Worm (Caenorhabditis elegans): ENCODE data around the gene Y43F8B.7.

- TF ChIP-seq unc-62 (GFP tag; optimal IDR thresholded peaks at IDR 0.05) = no peak
- no peak for TF ChIP-seq nhr-11 (tag; optimal IDR thresholded peaks at IDR 0.05)
- no peak for TF ChIP-seq blmp-1 (tag; optimal IDR thresholded peaks at IDR 0.05; ENCODE audit: insufficient read depth)
- no peak for TF ChIP-seq mdl-1 (tag; optimal IDR thresholded peaks at IDR 0.05)
- TF ChIP-seq lsy-2 (tag; optimal IDR thresholded peaks at IDR 0.05) = no peak
- no peak for TF ChIP-seq unc-55 (GFP tag; optimal IDR thresholded peaks at IDR 0.05)
- TF ChIP-seq nhr-10 (tag; optimal IDR thresholded peaks at IDR 0.05) = no peak
- TF ChIP-seq nhr-12 (tag; optimal IDR thresholded peaks at IDR 0.05) = no peak
- TF ChIP-seq egl-27 (tag; optimal IDR thresholded peaks at IDR 0.05) = no peak
- no peak for TF ChIP-seq ceh-16 (tag; optimal IDR thresholded peaks at IDR 0.05)
- TF ChIP-seq ama-1 (optimal IDR thresholded peaks at IDR 0.05) = no peak
- no peak for TF ChIP-seq aly-2 (tag; optimal IDR thresholded peaks at IDR 0.05)
- no peak for TF ChIP-seq crh-2 (tag; optimal IDR thresholded peaks at IDR 0.05)
- TF ChIP-seq fos-1 (tag; optimal IDR thresholded peaks at IDR 0.05) = no peak
Measured at ce11 chrV:19533010-19533409, 42.4 kb downstream of the Y43F8B.7 start, which contains the start of gene Y43F8B.2.

All from whole organism, L2 larva.